Worm (Caenorhabditis elegans) whole organism, mixed stage, embryonic: Measurements from ENCODE around the gene C45G9.11.

Source experiments
- M03D4.4 ChIP-seq: sonication (generic microtip); optimal IDR thresholded peaks from 2 replicates; lab custom pipeline; 2017; ENCODE audit warnings: mild to moderate bottlenecking, missing genetic modification characterization, missing compliant biosample characterization
- bed-3 ChIP-seq: fragments of 200-800 bp; sonication (Bioruptor generic); optimal IDR thresholded peaks from 3 replicates; lab custom pipeline; 2018; ENCODE audit warnings: mild to moderate bottlenecking, missing genetic modification characterization, moderate library complexity, missing compliant biosample characterization
- blmp-1 ChIP-seq: fragments of 150-350 bp; optimal IDR thresholded peaks from 2 replicates; lab custom pipeline; 2014; ENCODE audit warnings: missing biosample characterization, missing genetic modification characterization
- ceh-39 ChIP-seq: fragments of 150-350 bp; optimal IDR thresholded peaks from 2 replicates; lab custom pipeline; 2014; ENCODE audit warnings: missing biosample characterization, missing genetic modification characterization
- ceh-43 ChIP-seq: fragments of 200-800 bp; sonication (Bioruptor generic); optimal IDR thresholded peaks from 2 replicates; lab custom pipeline; 2018; ENCODE audit warnings: mild to moderate bottlenecking, missing genetic modification characterization, moderate library complexity, missing compliant biosample characterization
- ceh-83 ChIP-seq: fragments of 200-800 bp; sonication (Bioruptor generic); optimal IDR thresholded peaks from 2 replicates; lab custom pipeline; 2018; ENCODE audit warnings: mild to moderate bottlenecking, missing genetic modification characterization, missing compliant biosample characterization
- ces-1 ChIP-seq: fragments of 150-350 bp; optimal IDR thresholded peaks from 2 replicates; lab custom pipeline; 2014; ENCODE audit warnings: missing biosample characterization, missing genetic modification reagents, missing genetic modification characterization
- cnd-1 ChIP-seq: fragments of 200-800 bp; sonication (Bioruptor generic); optimal IDR thresholded peaks from 2 replicates; lab custom pipeline; 2018; ENCODE audit warnings: mild to moderate bottlenecking, missing genetic modification characterization, missing compliant biosample characterization
- drap-1 ChIP-seq: fragments of 200-800 bp; sonication (Bioruptor generic); optimal IDR thresholded peaks from 3 replicates; lab custom pipeline; 2018; ENCODE audit warnings: mild to moderate bottlenecking, missing genetic modification characterization, missing compliant biosample characterization
- elt-1 ChIP-seq: sonication (generic microtip); optimal IDR thresholded peaks from 2 replicates; lab custom pipeline; 2017; ENCODE audit warnings: missing genetic modification characterization, mild to moderate bottlenecking, missing compliant biosample characterization, antibody characterized with exemption, moderate library complexity, borderline replicate concordance; ENCODE audit not compliant: insufficient read depth
- elt-3 ChIP-seq: fragments of 150-350 bp; optimal IDR thresholded peaks from 2 replicates; lab custom pipeline; 2014; ENCODE audit warnings: missing biosample characterization, missing genetic modification characterization
- flh-1 ChIP-seq: fragments of 200-800 bp; sonication (Bioruptor generic); optimal IDR thresholded peaks from 2 replicates; lab custom pipeline; 2018; ENCODE audit warnings: mild to moderate bottlenecking, missing genetic modification characterization, moderate library complexity, missing compliant biosample characterization
- ham-2 ChIP-seq: fragments of 200-800 bp; sonication (Bioruptor generic); optimal IDR thresholded peaks from 2 replicates; lab custom pipeline; 2018; ENCODE audit warnings: mild to moderate bottlenecking, missing genetic modification characterization, missing compliant biosample characterization
- lin-32 ChIP-seq: fragments of 200-800 bp; sonication (Bioruptor generic); optimal IDR thresholded peaks from 2 replicates; lab custom pipeline; 2018; ENCODE audit warnings: mild to moderate bottlenecking, missing genetic modification characterization, missing compliant biosample characterization
- lsy-2 ChIP-seq: fragments of 150-350 bp; optimal IDR thresholded peaks from 2 replicates; lab custom pipeline; 2014; ENCODE audit warnings: missing biosample characterization, missing genetic modification characterization
- mab-5 ChIP-seq: fragments of 150-350 bp; optimal IDR thresholded peaks from 2 replicates; lab custom pipeline; 2014; ENCODE audit warnings: missing biosample characterization, missing genetic modification characterization
- mep-1 ChIP-seq: fragments of 150-350 bp; optimal IDR thresholded peaks from 2 replicates; lab custom pipeline; 2017; ENCODE audit warnings: missing biosample characterization, missing genetic modification reagents, missing genetic modification characterization, inconsistent platforms
- mls-2 ChIP-seq: sonication (generic microtip); optimal IDR thresholded peaks from 2 replicates; lab custom pipeline; 2016; ENCODE audit warnings: mild to moderate bottlenecking, missing genetic modification characterization, moderate library complexity, missing compliant biosample characterization
- nhr-12 ChIP-seq: fragments of 150-350 bp; optimal IDR thresholded peaks from 2 replicates; lab custom pipeline; 2014; ENCODE audit warnings: missing biosample characterization, missing genetic modification characterization
- nhr-2 ChIP-seq: fragments of 150-350 bp; optimal IDR thresholded peaks from 2 replicates; lab custom pipeline; 2014; ENCODE audit warnings: missing biosample characterization, missing genetic modification characterization
- nhr-237 ChIP-seq: fragments of 150-350 bp; optimal IDR thresholded peaks from 2 replicates; lab custom pipeline; 2014; ENCODE audit warnings: missing biosample characterization, missing genetic modification characterization
- nhr-28 ChIP-seq: fragments of 150-350 bp; optimal IDR thresholded peaks from 2 replicates; lab custom pipeline; 2014; ENCODE audit warnings: missing biosample characterization, missing genetic modification characterization
- nhr-76 ChIP-seq: sonication (generic microtip); optimal IDR thresholded peaks from 2 replicates; lab custom pipeline; 2017; ENCODE audit warnings: missing biosample characterization, missing genetic modification characterization
- pha-4 ChIP-seq: fragments of 150-350 bp; optimal IDR thresholded peaks from 2 replicates; lab custom pipeline; 2018; ENCODE audit warnings: missing biosample characterization, missing genetic modification reagents, missing genetic modification characterization
- sem-2 ChIP-seq: fragments of 200-800 bp; sonication (Bioruptor generic); optimal IDR thresholded peaks from 2 replicates; lab custom pipeline; 2018; ENCODE audit warnings: mild to moderate bottlenecking, missing genetic modification characterization, missing compliant biosample characterization
- snpc-4 ChIP-seq: fragments of 150-350 bp; optimal IDR thresholded peaks from 2 replicates; lab custom pipeline; 2014; ENCODE audit warnings: missing biosample characterization, missing genetic modification characterization
- sptf-1 ChIP-seq: sonication (generic microtip); optimal IDR thresholded peaks from 2 replicates; lab custom pipeline; 2017; ENCODE audit warnings: mild to moderate bottlenecking, missing genetic modification characterization, moderate library complexity, missing compliant biosample characterization
- tbx-8 ChIP-seq: fragments of 200-800 bp; sonication (Bioruptor generic); optimal IDR thresholded peaks from 2 replicates; lab custom pipeline; 2018; ENCODE audit warnings: mild to moderate bottlenecking, missing genetic modification characterization, moderate library complexity, missing compliant biosample characterization
- unc-120 ChIP-seq: sonication (generic microtip); optimal IDR thresholded peaks from 2 replicates; lab custom pipeline; 2017; ENCODE audit warnings: missing genetic modification characterization, missing compliant biosample characterization; ENCODE audit not compliant: poor library complexity, severe bottlenecking
- unc-39 ChIP-seq: fragments of 150-350 bp; optimal IDR thresholded peaks from 2 replicates; lab custom pipeline; 2014; ENCODE audit warnings: missing biosample characterization, missing genetic modification characterization
- unc-62 ChIP-seq: fragments of 150-350 bp; optimal IDR thresholded peaks from 2 replicates; lab custom pipeline; 2014; ENCODE audit warnings: missing biosample characterization, missing genetic modification reagents, missing genetic modification characterization
- zip-8 ChIP-seq: fragments of 150-350 bp; optimal IDR thresholded peaks from 2 replicates; lab custom pipeline; 2014; ENCODE audit warnings: missing biosample characterization, missing genetic modification characterization
- ztf-11 ChIP-seq: fragments of 150-350 bp; optimal IDR thresholded peaks from 2 replicates; lab custom pipeline; 2014; ENCODE audit warnings: missing biosample characterization, missing genetic modification characterization

Gene C45G9.11

ce11 chrIII:5047175-5047574 is 21.4 kb downstream of the C45G9.11 start, which contains the start of gene txbp-3:
txbp-3 (minus strand) TSS chrIII:5047459.
- no peak for TF ChIP-seq M03D4.4 (tag; lab: Kevin White, UChicago)
- no peak for TF ChIP-seq elt-1 (tag; lab: Kevin White, UChicago)
- TF ChIP-seq bed-3 (GFP tag; lab: Kevin White, UChicago): no peak
- peak; percentile 91 for TF ChIP-seq ces-1 (GFP tag; lab: Kevin White, UChicago)
- no peak for TF ChIP-seq elt-3 (tag; lab: Kevin White, UChicago)
- TF ChIP-seq mep-1: peak; percentile 63
- no peak for TF ChIP-seq snpc-4 (tag; lab: Kevin White, UChicago)
- no peak for TF ChIP-seq nhr-12 (tag; lab: Kevin White, UChicago)
- no peak for TF ChIP-seq nhr-28 (tag; lab: Kevin White, UChicago)
- no peak for TF ChIP-seq ceh-39 (tag; lab: Kevin White, UChicago)
- no peak for TF ChIP-seq mab-5 (tag; lab: Kevin White, UChicago)
- no peak for TF ChIP-seq tbx-8 (GFP tag; lab: Kevin White, UChicago)
- TF ChIP-seq unc-120 (tag; lab: Kevin White, UChicago): no peak
- TF ChIP-seq unc-39: no peak

ce11 chrIII:5044709-5045108 is 23.8 kb downstream of the C45G9.11 start, which contains the start of gene C45G9.14:
C45G9.14 (plus strand) TSS chrIII:5045009.
- TF ChIP-seq ces-1 (GFP tag; lab: Kevin White, UChicago) (no peak), nhr-12 (tag; lab: Kevin White, UChicago) (no peak), unc-39 (no peak), cnd-1 (tag; lab: Kevin White, UChicago) (no peak), snpc-4 (tag; lab: Kevin White, UChicago) (no peak), ceh-83 (no peak), unc-62 (GFP tag; lab: Kevin White, UChicago) (no peak), mep-1 (no peak), tbx-8 (GFP tag; lab: Kevin White, UChicago) (no peak), elt-1 (tag; lab: Kevin White, UChicago) (no peak), elt-3 (tag; lab: Kevin White, UChicago) (no peak), ham-2 (GFP tag; lab: Kevin White, UChicago) (no peak), mab-5 (tag; lab: Kevin White, UChicago) (no peak), ceh-39 (tag; lab: Kevin White, UChicago) (no peak), blmp-1 (tag; lab: Kevin White, UChicago) (no peak), sptf-1 (tag; lab: Kevin White, UChicago) (no peak), nhr-76 (tag; lab: Kevin White, UChicago) (no peak), nhr-28 (tag; lab: Kevin White, UChicago) (no peak), zip-8 (tag; lab: Kevin White, UChicago) (no peak)

- TF ChIP-seq nhr-28 (tag; lab: Kevin White, UChicago) (no peak), zip-8 (tag; lab: Kevin White, UChicago) (no peak), mls-2 (tag; lab: Kevin White, UChicago) (no peak), snpc-4 (tag; lab: Kevin White, UChicago) (no peak)
Observed at ce11 chrIII:5042112-5042511, 26.4 kb downstream of the C45G9.11 start, which contains the start of gene nlp-43. nlp-43 (plus strand) TSS chrIII:5042412.

ce11 chrIII:5036158-5036557 is 32.4 kb downstream of the C45G9.11 start, which contains the start of gene C45G9.6:
C45G9.6 (plus strand) TSS chrIII:5036458.
- TF ChIP-seq nhr-2 (tag; lab: Kevin White, UChicago): no peak
- TF ChIP-seq mep-1: no peak
- no peak for TF ChIP-seq flh-1 (GFP tag; lab: Kevin White, UChicago)
- no peak for TF ChIP-seq nhr-76 (tag; lab: Kevin White, UChicago)
- TF ChIP-seq lsy-2 (tag; lab: Kevin White, UChicago): no peak
- no peak for TF ChIP-seq pha-4 (tag; lab: Kevin White, UChicago)
- TF ChIP-seq nhr-237 (tag; lab: Kevin White, UChicago): no peak
- TF ChIP-seq snpc-4 (tag; lab: Kevin White, UChicago): no peak
- TF ChIP-seq ztf-11 (tag; lab: Kevin White, UChicago): no peak

- TF ChIP-seq ceh-83 (peak; percentile 91), nhr-12 (tag; lab: Kevin White, UChicago) (peak; percentile 18), mls-2 (tag; lab: Kevin White, UChicago) (peak; percentile 96), M03D4.4 (tag; lab: Kevin White, UChicago) (peak; percentile 91), lin-32 (peak; percentile 77), ham-2 (GFP tag; lab: Kevin White, UChicago) (peak; percentile 93), ceh-43 (GFP tag; lab: Kevin White, UChicago) (peak; percentile 90), sem-2 (GFP tag; lab: Kevin White, UChicago) (peak; percentile 82), unc-39 (peak; percentile 1), elt-3 (tag; lab: Kevin White, UChicago) (peak; percentile 28), ztf-11 (tag; lab: Kevin White, UChicago) (peak; percentile 70), cnd-1 (tag; lab: Kevin White, UChicago) (peak; percentile 89), sptf-1 (tag; lab: Kevin White, UChicago) (peak; percentile 94), tbx-8 (GFP tag; lab: Kevin White, UChicago) (peak; percentile 66), pha-4 (tag; lab: Kevin White, UChicago) (peak; percentile 39), unc-120 (tag; lab: Kevin White, UChicago) (peak; percentile 84), lsy-2 (tag; lab: Kevin White, UChicago) (peak; percentile 63), bed-3 (GFP tag; lab: Kevin White, UChicago) (peak; percentile 81), nhr-237 (tag; lab: Kevin White, UChicago) (peak; percentile 64), nhr-2 (tag; lab: Kevin White, UChicago) (peak; percentile 78), unc-62 (GFP tag; lab: Kevin White, UChicago) (peak; percentile 44), flh-1 (GFP tag; lab: Kevin White, UChicago) (peak; percentile 72), drap-1 (GFP tag; lab: Kevin White, UChicago) (peak; percentile 91), mep-1 (peak; percentile 70)
Observed at ce11 chrIII:5031375-5031836, 37.1 kb downstream of the C45G9.11 start.
